Fruit fly (Drosophila melanogaster): ENCODE measurements around the gene CG7950.

Gene CG7950

DNA sequence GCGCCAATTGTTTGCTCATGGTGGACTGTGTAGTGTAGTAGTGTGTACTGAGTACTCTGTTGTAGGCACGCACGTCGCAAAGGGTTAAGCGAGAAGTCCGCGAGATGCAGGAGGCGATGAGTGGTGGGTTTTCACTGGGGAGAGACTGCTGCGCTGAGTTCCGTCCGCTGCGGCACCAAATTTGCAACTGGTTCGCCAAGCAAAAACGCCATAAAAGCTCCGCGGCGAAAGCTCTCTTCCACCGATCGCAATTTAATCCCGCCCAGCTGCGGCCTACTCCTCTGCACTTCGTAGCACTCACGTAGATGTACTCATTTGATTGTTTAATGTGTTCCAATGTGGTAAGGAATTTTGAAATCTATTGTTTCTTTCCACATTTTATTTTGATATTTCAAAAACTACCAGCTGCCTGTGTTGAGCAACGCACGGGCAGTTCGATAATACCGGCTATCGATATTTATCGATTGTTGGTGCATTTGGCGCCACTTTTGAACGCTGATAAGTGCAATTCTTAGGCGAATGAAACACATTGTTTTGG, 41.6 kb upstream of the CG7950 start, which contains the start of gene CG7920 (continued):
- TF ChIP-seq H2.0 (GFP tag; IDR thresholded peaks at IDR 0.05) = no peak
- no peak for TF ChIP-seq en (GFP tag; optimal IDR thresholded peaks at IDR 0.05)
- peak; percentile 55 for TF ChIP-seq lbe (GFP tag; optimal IDR thresholded peaks at IDR 0.05)
- TF ChIP-seq corto (GFP tag; optimal IDR thresholded peaks at IDR 0.05) = no peak
- no peak; the same call in 1 of the 2 replicates for TF ChIP-seq vvl (GFP tag; IDR thresholded peaks at IDR 0.05)
- TF ChIP-seq ERR (GFP tag; optimal IDR thresholded peaks at IDR 0.05) = no peak
- TF ChIP-seq Trl (optimal IDR thresholded peaks at IDR 0.05) = no peak
- no peak for TF ChIP-seq Trl (GFP tag; optimal IDR thresholded peaks at IDR 0.05)
- TF ChIP-seq CG17612 (GFP tag; IDR thresholded peaks at IDR 0.05) = no peak
- no peak for TF ChIP-seq CG13775 (GFP tag; optimal IDR thresholded peaks at IDR 0.05)
- TF ChIP-seq da (GFP tag; optimal IDR thresholded peaks at IDR 0.05) = no peak
- no peak for TF ChIP-seq row (GFP tag; IDR thresholded peaks at IDR 0.05)
- peak; percentile 83 for TF ChIP-seq Med (GFP tag)
- TF ChIP-seq ci (GFP tag; IDR thresholded peaks at IDR 0.05) = peak; percentile 48; the same call in 2 of the 3 replicates
- TF ChIP-seq tup (GFP tag; optimal IDR thresholded peaks at IDR 0.05) = no peak
- TF ChIP-seq E2f2 (GFP tag; IDR thresholded peaks at IDR 0.05) = peak; percentile 99
- TF ChIP-seq CG31365 (tag; optimal IDR thresholded peaks at IDR 0.05) = no peak
- no peak for TF ChIP-seq CG11696 (GFP tag; IDR thresholded peaks at IDR 0.05)
- 0 out of 2 replicates have a peak, but pooled peaks have one; percentile 8 for TF ChIP-seq CG31441 (GFP tag; IDR thresholded peaks at IDR 0.05)
- peak; percentile 76; the same call in 2 of the 4 replicates for TF ChIP-seq chinmo (GFP tag; IDR thresholded peaks at IDR 0.05; ENCODE audit: partially characterized antibody)
- peak; percentile 34 for TF ChIP-seq eyg (GFP tag; optimal IDR thresholded peaks at IDR 0.05)
- TF ChIP-seq prd (optimal IDR thresholded peaks at IDR 0.05) = no peak
- no peak for TF ChIP-seq prd (GFP tag; IDR thresholded peaks at IDR 0.05)
- TF ChIP-seq btn (GFP tag; optimal IDR thresholded peaks at IDR 0.05) = no peak
- TF ChIP-seq CG17186 (GFP tag; optimal IDR thresholded peaks at IDR 0.05) = peak; percentile 43
- 0 out of 2 replicates have a peak, but pooled peaks have one; percentile 6 for TF ChIP-seq CG11247 (GFP tag; IDR thresholded peaks at IDR 0.05)
- TF ChIP-seq CG3995 (GFP tag; optimal IDR thresholded peaks at IDR 0.05) = no peak
- peak; percentile 61 for TF ChIP-seq bbx (GFP tag; IDR thresholded peaks at IDR 0.05; ENCODE audit: partially characterized antibody)
- peak; percentile 8 for TF ChIP-seq her (GFP tag; optimal IDR thresholded peaks at IDR 0.05)
- TF ChIP-seq tap (tag; optimal IDR thresholded peaks at IDR 0.05) = peak; percentile 11
- TF ChIP-seq unpg (GFP tag; optimal IDR thresholded peaks at IDR 0.05) = peak; percentile 8
- no peak for TF ChIP-seq CG8089 (GFP tag; optimal IDR thresholded peaks at IDR 0.05)
- no peak for TF ChIP-seq Vsx1 (GFP tag; optimal IDR thresholded peaks at IDR 0.05)
- TF ChIP-seq CG31224 (GFP tag; IDR thresholded peaks at IDR 0.05) = no peak
- peak; percentile 2 for TF ChIP-seq CG8290 (GFP tag; optimal IDR thresholded peaks at IDR 0.05)
- TF ChIP-seq CG8290 (tag; optimal IDR thresholded peaks at IDR 0.05) = peak in 1 of 2 experiments; percentile 46
- TF ChIP-seq CG11093 (GFP tag; IDR thresholded peaks at IDR 0.05) = no peak
- TF ChIP-seq vfl (GFP tag; optimal IDR thresholded peaks at IDR 0.05) = no peak
- TF ChIP-seq Hmx (GFP tag; optimal IDR thresholded peaks at IDR 0.05) = no peak
- TF ChIP-seq toy (GFP tag; IDR thresholded peaks at IDR 0.05) = no peak
- TF ChIP-seq Bgb (GFP tag; IDR thresholded peaks at IDR 0.05; ENCODE audit: partially characterized antibody) = peak; percentile 79
- TF ChIP-seq Rx (GFP tag; IDR thresholded peaks at IDR 0.05) = no peak
- TF ChIP-seq rib (GFP tag; IDR thresholded peaks at IDR 0.05) = peak; percentile 64; the same call in 1 of the 2 replicates
- peak; percentile 48 for TF ChIP-seq gfzf (GFP tag; optimal IDR thresholded peaks at IDR 0.05)
- TF ChIP-seq Atf3 (GFP tag; optimal IDR thresholded peaks at IDR 0.05) = no peak
- TF ChIP-seq CG16863 (GFP tag; optimal IDR thresholded peaks at IDR 0.05) = no peak
- no peak for TF ChIP-seq gt (GFP tag; IDR thresholded peaks at IDR 0.05)
- TF ChIP-seq CG6689 (GFP tag; IDR thresholded peaks at IDR 0.05) = no peak
- no peak for TF ChIP-seq sug (tag; optimal IDR thresholded peaks at IDR 0.05)
- TF ChIP-seq CG6813 (GFP tag; optimal IDR thresholded peaks at IDR 0.05) = no peak
- TF ChIP-seq CG32772 (GFP tag; IDR thresholded peaks at IDR 0.05) = no peak
- TF ChIP-seq CG13424 (tag; optimal IDR thresholded peaks at IDR 0.05) = no peak
- TF ChIP-seq Ptx1 (GFP tag; IDR thresholded peaks at IDR 0.05) = 0 out of 2 replicates have a peak, but pooled peaks have one; percentile 8
